Fruit fly (Drosophila melanogaster): ENCODE data around the gene Cyp6d5.

Gene Cyp6d5

dm6 chr3R:13984922-13985581, 44.0 kb upstream of the Cyp6d5 start (continued):
- TF ChIP-seq CG2712 (tag; optimal IDR thresholded peaks at IDR 0.05) (peak; percentile 91), CG5953 (GFP tag; IDR thresholded peaks at IDR 0.05) (no peak), gce (GFP tag; IDR thresholded peaks at IDR 0.05) (peak; percentile 41; the same call in 1 of the 3 replicates), BEAF-32 (GFP tag; optimal IDR thresholded peaks at IDR 0.05) (no peak), CG4854 (GFP tag; optimal IDR thresholded peaks at IDR 0.05) (peak; percentile 11), Six4 (GFP tag; optimal IDR thresholded peaks at IDR 0.05) (peak; percentile 53), sc (optimal IDR thresholded peaks at IDR 0.05) (no peak), sc (GFP tag; optimal IDR thresholded peaks at IDR 0.05) (peak; percentile 59), gt (GFP tag; IDR thresholded peaks at IDR 0.05) (peak; percentile 53), CG6813 (GFP tag; optimal IDR thresholded peaks at IDR 0.05) (peak; percentile 67), ATbp (GFP tag; optimal IDR thresholded peaks at IDR 0.05) (peak; percentile 43), HLH4C (GFP tag; IDR thresholded peaks at IDR 0.05; ENCODE audit: partially characterized antibody) (no peak), Tbp (GFP tag; optimal IDR thresholded peaks at IDR 0.05) (no peak), Hr39 (optimal IDR thresholded peaks at IDR 0.05) (no peak), Poxn (GFP tag; IDR thresholded peaks at IDR 0.05) (no peak), CG11398 (GFP tag; optimal IDR thresholded peaks at IDR 0.05) (peak; percentile 9), Hr3 (GFP tag; optimal IDR thresholded peaks at IDR 0.05) (peak; percentile 59), CG4360 (GFP tag; IDR thresholded peaks at IDR 0.05) (peak; percentile 83), Hsf (GFP tag; optimal IDR thresholded peaks at IDR 0.05) (peak; percentile 73), slp2 (GFP tag; optimal IDR thresholded peaks at IDR 0.05) (peak; percentile 63), Hand (GFP tag; optimal IDR thresholded peaks at IDR 0.05) (no peak), Ada2b (GFP tag; IDR thresholded peaks at IDR 0.05) (peak; percentile 67), CG10366 (GFP tag; IDR thresholded peaks at IDR 0.05) (peak; percentile 40; the same call in 1 of the 2 replicates), odd (GFP tag; optimal IDR thresholded peaks at IDR 0.05) (peak; percentile 40), unpg (GFP tag; optimal IDR thresholded peaks at IDR 0.05) (peak; percentile 83), Doc3 (GFP tag; IDR thresholded peaks at IDR 0.05; ENCODE audit: partially characterized antibody) (no peak), CG9817 (tag; optimal IDR thresholded peaks at IDR 0.05) (peak; percentile 26), CHES-1-like (GFP tag; optimal IDR thresholded peaks at IDR 0.05) (peak; percentile 26), Oli (tag; optimal IDR thresholded peaks at IDR 0.05) (peak; percentile 76), CG14014 (GFP tag; IDR thresholded peaks at IDR 0.05) (0 out of 2 replicates have a peak, but pooled peaks have one; percentile 54), bsh (GFP tag; optimal IDR thresholded peaks at IDR 0.05) (peak; percentile 75 to 80), onecut (GFP tag; IDR thresholded peaks at IDR 0.05) (peak; percentile 39), Lhr (GFP tag; optimal IDR thresholded peaks at IDR 0.05) (peak; percentile 23), Mad (GFP tag; optimal IDR thresholded peaks at IDR 0.05) (peak; percentile 48), trh (GFP tag; optimal IDR thresholded peaks at IDR 0.05) (peak; percentile 16), CG14860 (GFP tag; IDR thresholded peaks at IDR 0.05; ENCODE audit: partially characterized antibody) (no peak), lilli (GFP tag; optimal IDR thresholded peaks at IDR 0.05) (peak; percentile 61), fd96Cb (tag; optimal IDR thresholded peaks at IDR 0.05) (peak; percentile 78), Dad (GFP tag; optimal IDR thresholded peaks at IDR 0.05) (peak; percentile 47)

- TF ChIP-seq sisA (GFP tag; IDR thresholded peaks at IDR 0.05) (no peak), gsb (GFP tag; IDR thresholded peaks at IDR 0.05) (no peak), cg (GFP tag; optimal IDR thresholded peaks at IDR 0.05) (no peak), Antp (GFP tag; optimal IDR thresholded peaks at IDR 0.05) (no peak), CG33557 (GFP tag; optimal IDR thresholded peaks at IDR 0.05) (no peak), jing (GFP tag; optimal IDR thresholded peaks at IDR 0.05) (no peak), CG2712 (tag; optimal IDR thresholded peaks at IDR 0.05) (peak; percentile 20), CG10959 (GFP tag; IDR thresholded peaks at IDR 0.05) (no peak), sd (tag; optimal IDR thresholded peaks at IDR 0.05) (no peak), her (GFP tag; optimal IDR thresholded peaks at IDR 0.05) (no peak), CG12104 (GFP tag; optimal IDR thresholded peaks at IDR 0.05) (no peak), CG12299 (tag; optimal IDR thresholded peaks at IDR 0.05) (no peak), CG10462 (GFP tag; optimal IDR thresholded peaks at IDR 0.05) (no peak), sens (GFP tag) (peak; percentile 83), CG32532 (GFP tag; IDR thresholded peaks at IDR 0.05) (no peak)
These were observed 42.4 kb upstream of the Cyp6d5 start for dm6 chr3R:13986648-13987047.

All from whole organism, embryonic.